Worm (Caenorhabditis elegans) whole organism, L2 larva: ENCODE results near the gene Y62F5A.10.

Experiments used
- C34F6.9 ChIP-seq: fragments of 150-350 bp; optimal IDR thresholded peaks from 2 replicates; lab custom pipeline; 2014; ENCODE audit warnings: missing biosample characterization, missing genetic modification characterization
- F13H6.1 ChIP-seq: sonication (generic microtip); optimal IDR thresholded peaks from 2 replicates; lab custom pipeline; 2016; ENCODE audit warnings: missing genetic modification characterization, missing compliant biosample characterization
- R02D3.7 ChIP-seq: fragments of 150-350 bp; optimal IDR thresholded peaks from 2 replicates; lab custom pipeline; 2014; ENCODE audit warnings: missing biosample characterization, missing genetic modification characterization
- Y55F3AM.14 ChIP-seq: fragments of 200-800 bp; sonication (Bioruptor generic); optimal IDR thresholded peaks from 2 replicates; lab custom pipeline; 2018; ENCODE audit warnings: mild to moderate bottlenecking, missing genetic modification characterization, missing compliant biosample characterization
- ZK546.5 ChIP-seq: sonication (generic microtip); optimal IDR thresholded peaks from 2 replicates; lab custom pipeline; 2017; ENCODE audit warnings: missing biosample characterization, missing genetic modification characterization
- alr-1 ChIP-seq: fragments of 150-350 bp; optimal IDR thresholded peaks from 2 replicates; lab custom pipeline; 2014; ENCODE audit warnings: missing biosample characterization, missing genetic modification characterization
- aly-2 ChIP-seq: fragments of 150-350 bp; optimal IDR thresholded peaks from 2 replicates; lab custom pipeline; 2014; ENCODE audit warnings: missing biosample characterization, missing genetic modification characterization
- ama-1 ChIP-seq: fragments of 150-350 bp; optimal IDR thresholded peaks from 2 replicates; lab custom pipeline; 2018; ENCODE audit warnings: inconsistent platforms
- blmp-1 ChIP-seq: sonication (generic microtip); optimal IDR thresholded peaks from 2 replicates; lab custom pipeline; 2017; ENCODE audit warnings: missing genetic modification characterization, mild to moderate bottlenecking, missing compliant biosample characterization, antibody characterized with exemption, moderate library complexity; ENCODE audit not compliant: insufficient read depth
- ceh-16 ChIP-seq: fragments of 150-350 bp; optimal IDR thresholded peaks from 2 replicates; lab custom pipeline; 2014; ENCODE audit warnings: missing biosample characterization, missing genetic modification characterization
- ceh-82 ChIP-seq: fragments of 150-350 bp; optimal IDR thresholded peaks from 2 replicates; lab custom pipeline; 2014; ENCODE audit warnings: missing biosample characterization, missing genetic modification characterization
- crh-2 ChIP-seq: sonication (generic microtip); optimal IDR thresholded peaks from 2 replicates; lab custom pipeline; 2017; ENCODE audit warnings: missing biosample characterization, missing genetic modification characterization
- dmd-4 ChIP-seq: sonication (generic microtip); optimal IDR thresholded peaks from 2 replicates; lab custom pipeline; 2017; ENCODE audit warnings: missing biosample characterization, missing genetic modification characterization
- elt-1 ChIP-seq: fragments of 150-350 bp; optimal IDR thresholded peaks from 2 replicates; lab custom pipeline; 2014; ENCODE audit warnings: missing biosample characterization, missing genetic modification characterization
- elt-3 ChIP-seq: sonication (generic microtip); optimal IDR thresholded peaks from 2 replicates; lab custom pipeline; 2017; ENCODE audit warnings: missing biosample characterization, missing genetic modification characterization
- fos-1 ChIP-seq: fragments of 150-350 bp; optimal IDR thresholded peaks from 2 replicates; lab custom pipeline; 2014; ENCODE audit warnings: missing biosample characterization, missing genetic modification characterization
- gmeb-1 ChIP-seq: fragments of 150-350 bp; optimal IDR thresholded peaks from 2 replicates; lab custom pipeline; 2014; ENCODE audit warnings: missing biosample characterization, missing genetic modification characterization
- lin-11 ChIP-seq: fragments of 150-350 bp; sonication (generic microtip); optimal IDR thresholded peaks from 2 replicates; lab custom pipeline; 2014; ENCODE audit warnings: missing biosample characterization, missing genetic modification characterization, inconsistent platforms, mixed read lengths
- lin-13 ChIP-seq: fragments of 150-350 bp; optimal IDR thresholded peaks from 2 replicates; lab custom pipeline; 2014; ENCODE audit warnings: missing biosample characterization, missing genetic modification reagents, missing genetic modification characterization
- lin-39 ChIP-seq: fragments of 150-350 bp; optimal IDR thresholded peaks from 2 replicates; lab custom pipeline; 2014; ENCODE audit warnings: missing biosample characterization, missing genetic modification reagents, missing genetic modification characterization
- lsy-2 ChIP-seq, 2 experiments: fragments of 150-350 bp in 1 of 2; sonication (generic microtip) in 1 of 2; optimal IDR thresholded peaks; 2 replicates each; lab custom pipeline; 2014 to 2017; ENCODE audit warnings: missing biosample characterization in 2 of 2, missing genetic modification characterization in 2 of 2
- mab-5 ChIP-seq: fragments of 150-350 bp; optimal IDR thresholded peaks from 2 replicates; lab custom pipeline; 2014; ENCODE audit warnings: missing biosample characterization, missing genetic modification characterization
- mbf-1 ChIP-seq: sonication (generic microtip); optimal IDR thresholded peaks from 2 replicates; lab custom pipeline; 2017; ENCODE audit warnings: missing biosample characterization, missing genetic modification characterization
- mdl-1 ChIP-seq, 2 experiments: fragments of 150-350 bp in 1 of 2; sonication (generic microtip) in 1 of 2; optimal IDR thresholded peaks; 2 replicates each; lab custom pipeline; 2017; ENCODE audit warnings: missing biosample characterization in 2 of 2, missing genetic modification characterization in 2 of 2
- nhr-10 ChIP-seq: sonication (generic microtip); optimal IDR thresholded peaks from 2 replicates; lab custom pipeline; 2017; ENCODE audit warnings: missing biosample characterization, missing genetic modification characterization
- nhr-11 ChIP-seq: fragments of 150-350 bp; optimal IDR thresholded peaks from 2 replicates; lab custom pipeline; 2014; ENCODE audit warnings: missing biosample characterization, missing genetic modification characterization
- nhr-12 ChIP-seq: fragments of 150-350 bp; optimal IDR thresholded peaks from 2 replicates; lab custom pipeline; 2014; ENCODE audit warnings: missing biosample characterization, missing genetic modification characterization
- nhr-129 ChIP-seq: fragments of 150-350 bp; optimal IDR thresholded peaks from 2 replicates; lab custom pipeline; 2014; ENCODE audit warnings: missing biosample characterization, missing genetic modification characterization
- nhr-21 ChIP-seq: fragments of 150-350 bp; optimal IDR thresholded peaks from 2 replicates; lab custom pipeline; 2014; ENCODE audit warnings: missing biosample characterization, missing genetic modification characterization
- nhr-237 ChIP-seq: fragments of 150-350 bp; optimal IDR thresholded peaks from 2 replicates; lab custom pipeline; 2014; ENCODE audit warnings: missing biosample characterization, missing genetic modification characterization
- nhr-25 ChIP-seq: fragments of 150-350 bp; sonication (generic microtip); optimal IDR thresholded peaks from 3 replicates; lab custom pipeline; 2014; ENCODE audit warnings: missing biosample characterization, missing genetic modification characterization
- nhr-6 ChIP-seq: fragments of 150-350 bp; optimal IDR thresholded peaks from 2 replicates; lab custom pipeline; 2014; ENCODE audit warnings: missing biosample characterization, missing genetic modification characterization
- nhr-77 ChIP-seq: fragments of 150-350 bp; optimal IDR thresholded peaks from 2 replicates; lab custom pipeline; 2014; ENCODE audit warnings: missing biosample characterization, missing genetic modification characterization
- sem-4 ChIP-seq: fragments of 150-350 bp; optimal IDR thresholded peaks from 2 replicates; lab custom pipeline; 2014; ENCODE audit warnings: missing biosample characterization, missing genetic modification reagents, missing genetic modification characterization
- skn-1 ChIP-seq: sonication (generic microtip); optimal IDR thresholded peaks from 2 replicates; lab custom pipeline; 2017; ENCODE audit warnings: missing biosample characterization, missing genetic modification characterization
- sma-3 ChIP-seq: sonication (generic microtip); optimal IDR thresholded peaks from 2 replicates; lab custom pipeline; 2016; ENCODE audit warnings: missing genetic modification reagents, missing genetic modification characterization, missing compliant biosample characterization
- sma-9 ChIP-seq, 2 experiments: fragments of 150-350 bp in 1 of 2; sonication (generic microtip) in 1 of 2; optimal IDR thresholded peaks; 2 replicates each; lab custom pipeline; 2014 to 2016; ENCODE audit warnings: missing genetic modification characterization in 2 of 2, mild to moderate bottlenecking in 1 of 2, missing biosample characterization in 1 of 2, missing compliant biosample characterization in 1 of 2, missing genetic modification reagents in 1 of 2, moderate library complexity in 1 of 2
- snpc-4 ChIP-seq: fragments of 150-350 bp; optimal IDR thresholded peaks from 2 replicates; lab custom pipeline; 2014; ENCODE audit warnings: missing biosample characterization, missing genetic modification characterization
- unc-39 ChIP-seq: fragments of 150-350 bp; optimal IDR thresholded peaks from 2 replicates; lab custom pipeline; 2014; ENCODE audit warnings: missing biosample characterization, missing genetic modification characterization
- unc-55 ChIP-seq: fragments of 150-350 bp; sonication (generic microtip); optimal IDR thresholded peaks from 3 replicates; lab custom pipeline; 2014; ENCODE audit warnings: missing biosample characterization, missing genetic modification reagents, missing genetic modification characterization
- unc-62 ChIP-seq: fragments of 150-350 bp; optimal IDR thresholded peaks from 2 replicates; lab custom pipeline; 2014; ENCODE audit warnings: missing biosample characterization, missing genetic modification reagents, missing genetic modification characterization
- ztf-1 ChIP-seq: fragments of 200-800 bp; sonication (Bioruptor generic); conservative IDR thresholded peaks from 2 replicates; pipeline ENCODE4 v1.3.6; 2022; ENCODE audit warnings: missing genetic modification characterization, missing compliant biosample characterization
- ztf-11 ChIP-seq: sonication (generic microtip); optimal IDR thresholded peaks from 2 replicates; lab custom pipeline; 2017; ENCODE audit warnings: missing biosample characterization, missing genetic modification characterization
- ztf-4 ChIP-seq: fragments of 150-350 bp; optimal IDR thresholded peaks from 2 replicates; lab custom pipeline; 2014; ENCODE audit warnings: missing biosample characterization, missing genetic modification characterization

Gene Y62F5A.10

DNA sequence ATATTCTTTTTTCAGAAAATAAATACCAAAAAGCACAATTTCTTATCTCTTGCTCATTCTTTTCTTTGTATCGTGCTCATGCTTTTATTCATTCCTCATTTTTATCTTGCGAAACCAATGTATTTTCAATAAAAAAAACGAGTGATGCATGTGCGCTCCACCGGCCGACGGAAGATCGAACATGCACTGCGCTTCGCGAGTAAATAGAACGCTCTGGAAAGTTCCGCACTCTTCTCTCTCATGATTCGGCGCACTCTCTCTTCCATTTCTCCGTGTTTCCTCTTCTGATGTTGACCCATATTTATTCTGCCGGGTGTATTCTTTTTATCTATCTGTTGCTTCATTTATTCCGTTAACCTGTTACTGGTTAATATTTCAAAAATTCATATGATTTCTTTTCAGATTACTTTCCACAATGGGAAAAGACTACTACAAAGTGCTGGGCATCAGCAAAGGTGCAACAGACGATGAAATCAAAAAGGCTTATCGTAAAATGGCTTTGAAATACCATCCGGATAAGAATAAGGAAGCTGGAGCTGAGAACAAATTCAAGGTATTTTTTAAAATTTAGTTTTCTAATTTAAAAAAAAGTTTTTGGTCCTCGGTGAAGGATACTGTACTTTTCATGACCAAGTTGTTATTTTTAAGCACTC is 24.0 kb downstream of the Y62F5A.10 start, which contains the start of gene dnj-13 (continued):
- no peak for TF ChIP-seq ztf-11 (tag; lab: Kevin White, UChicago)
- peak; percentile 90 for TF ChIP-seq gmeb-1 (tag; lab: Kevin White, UChicago)
- peak; percentile 87 for TF ChIP-seq nhr-25

DNA sequence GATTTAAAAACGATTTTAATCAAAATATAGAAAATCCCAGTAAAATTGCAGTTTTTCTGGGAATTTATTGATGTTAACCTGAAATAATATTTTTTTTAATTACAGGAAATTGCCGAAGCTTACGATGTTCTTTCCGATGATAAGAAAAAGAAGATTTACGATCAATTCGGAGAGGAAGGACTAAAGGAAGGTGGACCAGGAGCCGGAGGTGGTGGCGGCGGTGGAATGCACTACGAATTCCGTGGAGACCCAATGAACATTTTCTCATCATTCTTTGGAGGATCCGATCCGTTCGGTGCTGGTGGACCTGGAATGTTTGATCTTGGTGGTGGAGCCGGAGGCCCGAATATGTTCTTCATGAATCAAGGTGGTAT is 24.5 kb downstream of the Y62F5A.10 start:
- TF ChIP-seq lin-13 = no peak
- no peak for TF ChIP-seq fos-1 (tag; lab: Kevin White, UChicago)

DNA sequence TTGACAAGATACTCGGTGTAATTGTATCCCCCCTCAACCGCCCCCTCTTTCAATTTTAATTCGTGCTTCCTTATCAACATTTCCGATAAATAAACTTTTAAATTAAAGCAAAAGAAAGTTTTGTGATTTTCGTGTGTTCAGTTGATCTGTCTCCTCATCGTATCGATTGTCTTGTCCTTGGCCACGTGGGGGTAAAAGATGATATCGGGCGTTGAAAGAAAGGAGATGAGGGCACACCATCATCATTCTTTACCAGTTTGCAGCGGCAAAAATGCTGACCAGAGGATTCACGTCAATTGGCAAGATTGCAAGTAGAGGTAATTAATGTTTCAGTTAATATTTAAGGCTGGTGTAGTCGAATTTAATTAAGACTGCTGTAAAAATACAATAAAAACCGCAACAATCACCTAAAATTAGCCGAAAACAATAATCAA is 25.9 kb downstream of the Y62F5A.10 start, which contains the start of gene F54D5.7:
Gene F54D5.7 (plus strand): TSS at position 264 of the 434 bp plus-strand sequence.
- TF ChIP-seq unc-39 (tag; lab: Kevin White, UChicago) (no peak), blmp-1 (peak; percentile 34), C34F6.9 (peak; percentile 61), lsy-2 (tag; optimal IDR thresholded peaks at IDR 0.05; lab: Kevin White, UChicago) (peak; percentile 24 to 75), aly-2 (tag; lab: Kevin White, UChicago) (peak; percentile 37), nhr-25 (peak; percentile 65), ztf-11 (tag; lab: Kevin White, UChicago) (no peak), ztf-1 (0 out of 2 replicates have a peak, but pooled peaks have one; percentile 83), R02D3.7 (no peak), sma-3 (GFP tag; lab: Kevin White, UChicago) (peak; percentile 43), lin-39 (tag; lab: Kevin White, UChicago) (no peak), sem-4 (tag; lab: Kevin White, UChicago) (peak; percentile 27), lin-11 (no peak), fos-1 (tag; lab: Kevin White, UChicago) (peak; percentile 13), snpc-4 (tag; lab: Kevin White, UChicago) (no peak), ceh-16 (tag; lab: Kevin White, UChicago) (peak; percentile 3), nhr-10 (tag; lab: Kevin White, UChicago) (no peak), unc-62 (peak; percentile 20), ama-1 (lab: Kevin White, UChicago) (peak; percentile 99), nhr-12 (no peak), crh-2 (tag; lab: Kevin White, UChicago) (peak; percentile 97), nhr-237 (no peak), gmeb-1 (tag; lab: Kevin White, UChicago) (peak; percentile 35), nhr-129 (tag; lab: Kevin White, UChicago) (peak; percentile 83), nhr-11 (no peak), elt-3 (no peak), sma-9 (GFP tag; optimal IDR thresholded peaks at IDR 0.05; lab: Kevin White, UChicago) (peak; percentile 58), sma-9 (tag; optimal IDR thresholded peaks at IDR 0.05; lab: Kevin White, UChicago) (no peak), elt-1 (no peak), ceh-82 (tag; lab: Kevin White, UChicago) (no peak), nhr-21 (tag; lab: Kevin White, UChicago) (peak; percentile 61), Y55F3AM.14 (GFP tag; lab: Kevin White, UChicago) (no peak), mab-5 (no peak), ztf-4 (tag; lab: Kevin White, UChicago) (peak; percentile 96), dmd-4 (tag; lab: Kevin White, UChicago) (no peak), lin-13 (peak; percentile 50), unc-55 (no peak), nhr-77 (no peak), ZK546.5 (no peak), skn-1 (tag; lab: Kevin White, UChicago) (no peak), alr-1 (tag; lab: Kevin White, UChicago) (no peak), mbf-1 (tag; lab: Kevin White, UChicago) (no peak), nhr-6 (peak; percentile 52), F13H6.1 (tag; lab: Kevin White, UChicago) (peak; percentile 37), mdl-1 (tag; optimal IDR thresholded peaks at IDR 0.05; lab: Kevin White, UChicago) (peak in 1 of 2 experiments; percentile 64)
